Worm (Caenorhabditis elegans): Measurements from ENCODE around the gene srg-17.

srg-17 gene

ce11 chrII:12459422-12459821 lies 14.1 kb upstream of the srg-17 start, which contains the start of gene tag-281 (continued):
- TF ChIP-seq ZK185.1 (tag; optimal IDR thresholded peaks at IDR 0.05; ENCODE audit: poor library complexity, severe bottlenecking) (no peak), F33H1.4 (GFP tag; IDR thresholded peaks at IDR 0.05) (peak; percentile 73), repo-1 (tag; optimal IDR thresholded peaks at IDR 0.05) (no peak), F57C9.4 (tag; optimal IDR thresholded peaks at IDR 0.05) (no peak), bed-2 (GFP tag; IDR thresholded peaks at IDR 0.05) (no peak), unc-130 (GFP tag; optimal IDR thresholded peaks at IDR 0.05) (no peak), lin-54 (GFP tag; optimal IDR thresholded peaks at IDR 0.05) (peak; percentile 97), F37B4.10 (GFP tag; IDR thresholded peaks at IDR 0.05) (no peak), atf-7 (tag; optimal IDR thresholded peaks at IDR 0.05) (no peak), D2030.7 (GFP tag; IDR thresholded peaks at IDR 0.05) (peak; percentile 28; the same call in 1 of the 2 replicates), lsl-1 (GFP tag; optimal IDR thresholded peaks at IDR 0.05) (peak; percentile 66), sea-2 (GFP tag; IDR thresholded peaks at IDR 0.05) (no peak), ekl-4 (GFP tag; IDR thresholded peaks at IDR 0.05) (no peak), hlh-26 (GFP tag; conservative IDR thresholded peaks at IDR 0.05) (no peak), rcor-1 (GFP tag; IDR thresholded peaks at IDR 0.05) (peak; percentile 59), tbx-9 (tag; optimal IDR thresholded peaks at IDR 0.05; ENCODE audit: borderline replicate concordance) (no peak), C06A6.2 (GFP tag; conservative IDR thresholded peaks at IDR 0.05) (no peak), K12H6.12 (tag; optimal IDR thresholded peaks at IDR 0.05) (peak; percentile 9), snpc-3.4 (tag; optimal IDR thresholded peaks at IDR 0.05) (no peak), athp-1 (tag; optimal IDR thresholded peaks at IDR 0.05) (peak; percentile 25), lin-26 (GFP tag; IDR thresholded peaks at IDR 0.05) (no peak), ztf-6 (GFP tag; IDR thresholded peaks at IDR 0.05) (no peak), unc-62 (GFP tag; optimal IDR thresholded peaks at IDR 0.05) (no peak), T07F8.4 (tag; optimal IDR thresholded peaks at IDR 0.05) (no peak), cebp-2 (GFP tag; IDR thresholded peaks at IDR 0.05) (no peak), tbp1 (GFP tag; optimal IDR thresholded peaks at IDR 0.05) (peak; percentile 56), T26A5.8 (tag; optimal IDR thresholded peaks at IDR 0.05) (no peak), dox-1 (GFP tag; IDR thresholded peaks at IDR 0.05) (peak; percentile 56; the same call in 1 of the 2 replicates), B0261.1 (tag; optimal IDR thresholded peaks at IDR 0.05) (no peak), ceh-100 (GFP tag; IDR thresholded peaks at IDR 0.05) (no peak; the same call in 1 of the 2 replicates), chd-7 (tag; optimal IDR thresholded peaks at IDR 0.05) (no peak), hlh-12 (tag; optimal IDR thresholded peaks at IDR 0.05) (no peak), ztf-3 (GFP tag; optimal IDR thresholded peaks at IDR 0.05) (no peak), gei-17 (GFP tag; optimal IDR thresholded peaks at IDR 0.05) (no peak), somi-1 (GFP tag; optimal IDR thresholded peaks at IDR 0.05) (no peak), attf-5 (GFP tag; optimal IDR thresholded peaks at IDR 0.05) (peak; percentile 73), Y53F4B.3 (GFP tag; IDR thresholded peaks at IDR 0.05) (no peak), K11D2.4 (GFP tag; IDR thresholded peaks at IDR 0.05) (peak; percentile 52; the same call in 1 of the 2 replicates), egl-44 (GFP tag; IDR thresholded peaks at IDR 0.05) (no peak), efl-1 (GFP tag; optimal IDR thresholded peaks at IDR 0.05) (peak; percentile 87), ztf-18 (tag; optimal IDR thresholded peaks at IDR 0.05) (no peak), lin-40 (tag; optimal IDR thresholded peaks at IDR 0.05) (no peak), Y56A3A.18 (GFP tag; IDR thresholded peaks at IDR 0.05) (no peak), lir-1 (GFP tag; conservative IDR thresholded peaks at IDR 0.05) (0 out of 2 replicates have a peak, but pooled peaks have one; percentile 14), F23B12.7 (tag; optimal IDR thresholded peaks at IDR 0.05; ENCODE audit: insufficient read depth) (no peak), pbrm-1 (GFP tag; IDR thresholded peaks at IDR 0.05) (peak; percentile 66; the same call in 1 of the 2 replicates), madf-10 (tag; optimal IDR thresholded peaks at IDR 0.05) (no peak), F39B2.1 (GFP tag; IDR thresholded peaks at IDR 0.05) (no peak), ztf-28 (GFP tag; IDR thresholded peaks at IDR 0.05) (no peak), nhr-179 (tag; optimal IDR thresholded peaks at IDR 0.05) (no peak)

All from whole organism, young adult.